Worm (Caenorhabditis elegans) whole organism, L4 larva: ENCODE results near the gene cut-2.

Experiments used
- Y48G9A.11 ChIP-seq: fragments of 200-800 bp; sonication (Bioruptor generic); IDR thresholded peaks from 2 replicates; pipeline ENCODE4 v1.3.6; 2022; ENCODE audit warnings: missing genetic modification reagents, missing genetic modification characterization, missing compliant biosample characterization
- ces-1 ChIP-seq: fragments of 150-350 bp; sonication (generic microtip); optimal IDR thresholded peaks from 4 replicates; lab custom pipeline; 2014; ENCODE audit warnings: missing biosample characterization, missing genetic modification reagents, missing genetic modification characterization
- dmd-8 ChIP-seq: fragments of 200-800 bp; sonication (Bioruptor generic); IDR thresholded peaks from 2 replicates; pipeline ENCODE4 v1.3.6; 2022; ENCODE audit warnings: missing genetic modification characterization, missing compliant biosample characterization
- dve-1 ChIP-seq: sonication (generic microtip); optimal IDR thresholded peaks from 2 replicates; lab custom pipeline; 2017; ENCODE audit warnings: antibody characterized with exemption, mild to moderate bottlenecking, missing genetic modification characterization, missing compliant biosample characterization; ENCODE audit not compliant: insufficient read depth
- fkh-10 ChIP-seq: fragments of 150-350 bp; optimal IDR thresholded peaks from 2 replicates; lab custom pipeline; 2014; ENCODE audit warnings: missing biosample characterization, missing genetic modification reagents, missing genetic modification characterization
- lin-39 ChIP-seq: fragments of 150-350 bp; optimal IDR thresholded peaks from 2 replicates; lab custom pipeline; 2014; ENCODE audit warnings: missing biosample characterization, missing genetic modification reagents, missing genetic modification characterization
- mes-2 ChIP-seq: sonication (generic microtip); optimal IDR thresholded peaks from 2 replicates; lab custom pipeline; 2016; ENCODE audit warnings: missing genotype, mild to moderate bottlenecking, missing genetic modification characterization, missing compliant biosample characterization; ENCODE audit not compliant: poor library complexity, severe bottlenecking
- nhr-102 ChIP-seq: sonication (generic microtip); optimal IDR thresholded peaks from 2 replicates; lab custom pipeline; 2016; ENCODE audit warnings: mild to moderate bottlenecking, missing genetic modification characterization, moderate library complexity, missing compliant biosample characterization
- nhr-11 ChIP-seq: fragments of 150-350 bp; optimal IDR thresholded peaks from 2 replicates; lab custom pipeline; 2014; ENCODE audit warnings: missing biosample characterization, missing genetic modification characterization
- nhr-6 ChIP-seq: fragments of 150-350 bp; optimal IDR thresholded peaks from 2 replicates; lab custom pipeline; 2014; ENCODE audit warnings: missing biosample characterization, missing genetic modification characterization
- ztf-11 ChIP-seq: fragments of 150-350 bp; optimal IDR thresholded peaks from 2 replicates; lab custom pipeline; 2014; ENCODE audit warnings: missing biosample characterization, missing genetic modification characterization

DNA sequence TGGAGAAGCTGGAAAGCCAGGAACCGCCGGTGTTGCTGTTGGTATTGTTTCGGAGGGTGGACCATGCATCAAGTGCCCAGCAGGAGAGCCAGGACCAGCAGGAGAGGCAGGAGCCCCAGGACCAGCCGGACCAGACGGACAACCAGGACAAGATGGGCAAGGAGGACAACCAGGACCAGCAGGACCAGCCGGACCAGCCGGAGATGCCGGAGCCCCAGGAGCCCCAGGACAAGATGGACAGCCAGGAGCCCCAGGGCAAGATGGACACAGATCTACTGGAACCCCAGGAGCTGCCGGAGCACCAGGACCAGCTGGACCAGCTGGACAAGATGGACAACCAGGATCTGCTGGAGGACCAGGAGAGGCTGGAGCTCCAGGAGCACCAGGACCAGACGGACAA lies 28.1 kb downstream of the cut-2 start:
- TF ChIP-seq nhr-102 (tag; lab: Kevin White, UChicago) (no peak), Y48G9A.11 (GFP tag; lab: Robert Waterston, UW) (no peak), lin-39 (tag; lab: Kevin White, UChicago) (no peak), ztf-11 (tag; lab: Kevin White, UChicago) (no peak), ces-1 (GFP tag; lab: Kevin White, UChicago) (no peak), nhr-6 (tag; lab: Kevin White, UChicago) (no peak), dve-1 (no peak), mes-2 (tag; lab: Kevin White, UChicago) (no peak), dmd-8 (GFP tag; lab: Robert Waterston, UW) (0 out of 2 replicates have a peak, but pooled peaks have one; percentile 40), nhr-11 (tag; lab: Kevin White, UChicago) (no peak), fkh-10 (GFP tag; lab: Kevin White, UChicago) (no peak)
